ENCODE assay signal across 1 fruit fly cellular context in genomic region chrX:15934226-15934547, dm6.
TF ChIP-seq lines count a peak whose summit lies in the region.

No protein-coding gene starts in this region.

TF ChIP-seq in whole organism, embryonic, 481 proteins besides CTCF, POLR2A, EP300 and RAD21 (continued from another document):
- TF ChIP-seq CG16779 (GFP tag; IDR thresholded peaks at IDR 0.05; lab: Robert Waterston, UW) (no peak), ftz-f1 (GFP tag; optimal IDR thresholded peaks at IDR 0.05; lab: Kevin White, UChicago) (no peak), pfk (GFP tag; optimal IDR thresholded peaks at IDR 0.05; lab: Kevin White, UChicago) (peak; percentile 84), CG43689 (GFP tag; IDR thresholded peaks at IDR 0.05; lab: Robert Waterston, UW) (no peak), CG17802 (tag; optimal IDR thresholded peaks at IDR 0.05; lab: Kevin White, UChicago) (peak; percentile 88), pan (optimal IDR thresholded peaks at IDR 0.05; lab: Kevin White, UChicago) (no peak), pan (GFP tag; optimal IDR thresholded peaks at IDR 0.05 in 1 of 2, IDR thresholded peaks at IDR 0.05 in 1 of 2) (peak in 1 of 2 experiments; percentile 32), CG14050 (GFP tag; IDR thresholded peaks at IDR 0.05; lab: Robert Waterston, UW) (no peak), Xrp1 (GFP tag; IDR thresholded peaks at IDR 0.05; lab: Robert Waterston, UW) (peak; percentile 12; the same call in 1 of the 2 replicates), CG16813 (GFP tag; IDR thresholded peaks at IDR 0.05; lab: Robert Waterston, UW; ENCODE audit: partially characterized antibody) (no peak), CG1603 (tag; optimal IDR thresholded peaks at IDR 0.05; lab: Kevin White, UChicago) (peak; percentile 97), Dref (GFP tag; IDR thresholded peaks at IDR 0.05; lab: Robert Waterston, UW) (0 out of 2 replicates have a peak, but pooled peaks have one; percentile 36), mld (GFP tag; IDR thresholded peaks at IDR 0.05; lab: Robert Waterston, UW; ENCODE audit: partially characterized antibody) (no peak), sens (GFP tag; lab: Kevin White, UChicago) (peak; percentile 49), CG9932 (GFP tag; IDR thresholded peaks at IDR 0.05; lab: Robert Waterston, UW) (no peak), CG1024 (GFP tag; IDR thresholded peaks at IDR 0.05; lab: Robert Waterston, UW) (peak; percentile 89), H15 (GFP tag; IDR thresholded peaks at IDR 0.05; lab: Robert Waterston, UW) (no peak), CG2678 (tag; optimal IDR thresholded peaks at IDR 0.05; lab: Kevin White, UChicago) (no peak), lab (GFP tag; optimal IDR thresholded peaks at IDR 0.05; lab: Kevin White, UChicago) (no peak), CG10654 (GFP tag; optimal IDR thresholded peaks at IDR 0.05; lab: Kevin White, UChicago) (no peak), CG7271 (tag; optimal IDR thresholded peaks at IDR 0.05; lab: Kevin White, UChicago) (no peak), Dfd (GFP tag; optimal IDR thresholded peaks at IDR 0.05; lab: Kevin White, UChicago) (no peak), exex (tag; optimal IDR thresholded peaks at IDR 0.05; lab: Kevin White, UChicago) (no peak), br (optimal IDR thresholded peaks at IDR 0.05; lab: Kevin White, UChicago) (no peak), CG30431 (GFP tag; optimal IDR thresholded peaks at IDR 0.05; lab: Kevin White, UChicago) (no peak), zfh1 (GFP tag; IDR thresholded peaks at IDR 0.05; lab: Robert Waterston, UW) (no peak), CG5953 (GFP tag; IDR thresholded peaks at IDR 0.05; lab: Robert Waterston, UW) (no peak), ham (GFP tag; IDR thresholded peaks at IDR 0.05; lab: Robert Waterston, UW) (no peak), D19A (tag; optimal IDR thresholded peaks at IDR 0.05; lab: Kevin White, UChicago) (peak; percentile 98), Sox102F (GFP tag; optimal IDR thresholded peaks at IDR 0.05; lab: Kevin White, UChicago) (no peak), CG16815 (GFP tag; optimal IDR thresholded peaks at IDR 0.05; lab: Kevin White, UChicago) (no peak), CG31224 (GFP tag; IDR thresholded peaks at IDR 0.05; lab: Robert Waterston, UW) (no peak), Pdp1 (GFP tag; optimal IDR thresholded peaks at IDR 0.05; lab: Kevin White, UChicago) (peak in 1 of 2 experiments; percentile 57), disco-r (GFP tag; optimal IDR thresholded peaks at IDR 0.05; lab: Kevin White, UChicago) (no peak), CG30020 (tag; optimal IDR thresholded peaks at IDR 0.05; lab: Kevin White, UChicago) (peak; percentile 94), Poxn (GFP tag; IDR thresholded peaks at IDR 0.05; lab: Robert Waterston, UW) (no peak), Trl (optimal IDR thresholded peaks at IDR 0.05; lab: Kevin White, UChicago) (no peak), Trl (GFP tag; optimal IDR thresholded peaks at IDR 0.05; lab: Kevin White, UChicago) (no peak)
